Fruit fly (Drosophila melanogaster) whole organism, embryonic: ENCODE measurements around the gene Snx17.

Experiments used
- Awh ChIP-seq: fragments of 200-800 bp; sonication (Bioruptor generic); IDR thresholded peaks from 2 replicates; pipeline ENCODE4, ENCODE4 v1.3.6; 2022; ENCODE audit warnings: missing biosample characterization, missing genetic modification characterization
- CG10979 ChIP-seq: fragments of 200-800 bp; sonication (Bioruptor generic); optimal IDR thresholded peaks from 2 replicates; lab custom pipeline; 2018; ENCODE audit warnings: missing biosample characterization, mild to moderate bottlenecking, missing genetic modification characterization, moderate library complexity
- CG11398 ChIP-seq: fragments of 200-800 bp; sonication (Bioruptor generic); optimal IDR thresholded peaks from 2 replicates; lab custom pipeline; 2016; ENCODE audit warnings: missing biosample characterization, missing genetic modification characterization
- CG12236 ChIP-seq: fragments of 200-800 bp; sonication (Bioruptor generic); optimal IDR thresholded peaks from 2 replicates; lab custom pipeline; 2016; ENCODE audit warnings: missing biosample characterization, missing genetic modification characterization
- CG1233 ChIP-seq: fragments of 200-800 bp; sonication (Bioruptor generic); optimal IDR thresholded peaks from 4 replicates; lab custom pipeline; 2018; ENCODE audit warnings: missing biosample characterization, mild to moderate bottlenecking, missing genetic modification characterization
- CG15073 ChIP-seq: fragments of 200-800 bp; sonication (Bioruptor generic); optimal IDR thresholded peaks from 2 replicates; lab custom pipeline; 2016; ENCODE audit warnings: missing biosample characterization, missing genetic modification characterization
- CG15514 ChIP-seq: fragments of 200-800 bp; sonication (Bioruptor generic); optimal IDR thresholded peaks from 3 replicates; lab custom pipeline; 2017; ENCODE audit warnings: missing biosample characterization, missing genetic modification characterization, mild to moderate bottlenecking, moderate library complexity, missing genetic modification reagents
- CG16863 ChIP-seq: fragments of 200-800 bp; sonication (Bioruptor generic); optimal IDR thresholded peaks from 3 replicates; lab custom pipeline; 2016; ENCODE audit warnings: missing biosample characterization, missing genetic modification characterization
- CG2129 ChIP-seq: fragments of 200-800 bp; sonication (Bioruptor generic); IDR thresholded peaks from 2 replicates; pipeline ENCODE4 v1.3.6; 2022; ENCODE audit warnings: missing biosample characterization, missing genetic modification characterization; ENCODE audit not compliant: partially characterized antibody
- CG2889 ChIP-seq: fragments of 200-800 bp; sonication (Bioruptor generic); IDR thresholded peaks from 3 replicates; pipeline ENCODE4 v1.3.6; 2022; ENCODE audit warnings: missing biosample characterization, missing genetic modification characterization
- CG30431 ChIP-seq: fragments of 200-800 bp; sonication (Bioruptor generic); optimal IDR thresholded peaks from 2 replicates; lab custom pipeline; 2017; ENCODE audit warnings: missing biosample characterization, missing genetic modification characterization
- CG31365 ChIP-seq: fragments of 200-800 bp; sonication (Bioruptor generic); optimal IDR thresholded peaks from 2 replicates; lab custom pipeline; 2018; ENCODE audit warnings: missing biosample characterization, mild to moderate bottlenecking, missing genetic modification characterization
- CG3163 ChIP-seq: fragments of 200-800 bp; sonication (Bioruptor generic); optimal IDR thresholded peaks from 3 replicates; lab custom pipeline; 2016; ENCODE audit warnings: missing biosample characterization, missing genetic modification characterization
- CG33557 ChIP-seq: fragments of 200-800 bp; sonication (Bioruptor generic); optimal IDR thresholded peaks from 2 replicates; lab custom pipeline; 2019; ENCODE audit warnings: missing biosample characterization, mild to moderate bottlenecking, missing genetic modification characterization, moderate library complexity
- CG3407 ChIP-seq: fragments of 200-800 bp; sonication (Bioruptor generic); optimal IDR thresholded peaks from 2 replicates; lab custom pipeline; 2018; ENCODE audit warnings: missing biosample characterization, mild to moderate bottlenecking, missing genetic modification characterization
- CG7357 ChIP-seq: fragments of 200-800 bp; sonication (Bioruptor generic); IDR thresholded peaks from 3 replicates; pipeline ENCODE4 v1.3.6; 2022; ENCODE audit warnings: missing biosample characterization, missing genetic modification characterization
- CG7745 ChIP-seq: fragments of 200-800 bp; sonication (Bioruptor generic); optimal IDR thresholded peaks from 2 replicates; lab custom pipeline; 2018; ENCODE audit warnings: missing biosample characterization, mild to moderate bottlenecking, missing genetic modification characterization, moderate library complexity
- CG9437 ChIP-seq: fragments of 200-800 bp; sonication (Bioruptor generic); optimal IDR thresholded peaks from 2 replicates; lab custom pipeline; 2018; ENCODE audit warnings: missing biosample characterization, mild to moderate bottlenecking, missing genetic modification characterization
- CkIIα-i1 ChIP-seq: fragments of 200-800 bp; sonication (Bioruptor generic); IDR thresholded peaks from 2 replicates; pipeline ENCODE4 v1.3.6; 2022; ENCODE audit warnings: missing biosample characterization, missing genetic modification characterization
- D19B ChIP-seq: fragments of 200-800 bp; sonication (Bioruptor generic); optimal IDR thresholded peaks from 2 replicates; lab custom pipeline; 2017; ENCODE audit warnings: missing biosample characterization, mild to moderate bottlenecking, missing genetic modification characterization
- Gug ChIP-seq: fragments of 200-800 bp; sonication (Bioruptor generic); IDR thresholded peaks from 4 replicates; pipeline ENCODE4 v1.3.6; 2022; ENCODE audit warnings: missing biosample characterization, missing genetic modification characterization
- Lhr ChIP-seq: fragments of 200-800 bp; sonication (Bioruptor generic); optimal IDR thresholded peaks from 3 replicates; lab custom pipeline; 2017; ENCODE audit warnings: mild to moderate bottlenecking, missing biosample characterization, missing genetic modification reagents, missing genetic modification characterization
- MESR4 ChIP-seq: fragments of 200-800 bp; sonication (Bioruptor generic); optimal IDR thresholded peaks from 2 replicates; lab custom pipeline; 2018; ENCODE audit warnings: missing biosample characterization, mild to moderate bottlenecking, missing genetic modification characterization, moderate library complexity
- Mrtf ChIP-seq: fragments of 200-800 bp; sonication (Bioruptor generic); IDR thresholded peaks from 3 replicates; pipeline ENCODE4 v1.3.6; 2022; ENCODE audit warnings: missing biosample characterization, missing genetic modification characterization
- NC2α ChIP-seq: fragments of 200-800 bp; sonication (Bioruptor generic); optimal IDR thresholded peaks from 2 replicates; lab custom pipeline; 2016; ENCODE audit warnings: missing biosample characterization, missing genetic modification characterization
- Sin3A ChIP-seq: fragments of >200 bp; optimal IDR thresholded peaks from 2 replicates; lab custom pipeline; 2018
- Spps ChIP-seq: fragments of 200-800 bp; sonication (Bioruptor generic); optimal IDR thresholded peaks from 2 replicates; lab custom pipeline; 2018; ENCODE audit warnings: missing biosample characterization, mild to moderate bottlenecking, missing genetic modification characterization
- Sry-β ChIP-seq: fragments of 200-800 bp; sonication (Bioruptor generic); optimal IDR thresholded peaks from 2 replicates; lab custom pipeline; 2018; ENCODE audit warnings: missing biosample characterization, mild to moderate bottlenecking, missing genetic modification characterization, moderate library complexity
- Tbp ChIP-seq: fragments of >200 bp; optimal IDR thresholded peaks from 2 replicates; lab custom pipeline; 2018; ENCODE audit warnings: missing biosample characterization, missing genetic modification characterization
- Xbp1 ChIP-seq: fragments of 200-800 bp; sonication (Bioruptor generic); optimal IDR thresholded peaks from 3 replicates; lab custom pipeline; 2016; ENCODE audit warnings: missing biosample characterization, mild to moderate bottlenecking, missing genetic modification characterization
- caup ChIP-seq: fragments of 200-800 bp; sonication (Bioruptor generic); optimal IDR thresholded peaks from 3 replicates; lab custom pipeline; 2017; ENCODE audit warnings: missing biosample characterization, mild to moderate bottlenecking, missing genetic modification characterization, moderate library complexity; ENCODE audit not compliant: severe bottlenecking
- crc ChIP-seq: fragments of 200-800 bp; sonication (Bioruptor generic); optimal IDR thresholded peaks from 2 replicates; lab custom pipeline; 2016; ENCODE audit warnings: missing biosample characterization, missing genetic modification characterization
- croc ChIP-seq: fragments of 200-800 bp; sonication (Bioruptor generic); conservative IDR thresholded peaks from 3 replicates; pipeline ENCODE4 v1.3.6; 2022; ENCODE audit warnings: missing biosample characterization, missing genetic modification characterization
- crol ChIP-seq: fragments of 200-800 bp; sonication (Bioruptor generic); IDR thresholded peaks from 2 replicates; pipeline ENCODE4 v1.3.6; 2022; ENCODE audit warnings: missing biosample characterization, missing genetic modification characterization
- gcm ChIP-seq: fragments of 200-800 bp; sonication (Bioruptor generic); optimal IDR thresholded peaks from 2 replicates; lab custom pipeline; 2019; ENCODE audit warnings: missing biosample characterization, mild to moderate bottlenecking, missing genetic modification characterization, moderate library complexity
- h ChIP-seq: fragments of >200 bp; optimal IDR thresholded peaks from 2 replicates; lab custom pipeline; 2017
- inv ChIP-seq: fragments of 200-800 bp; sonication (Bioruptor generic); IDR thresholded peaks from 2 replicates; pipeline ENCODE4 v1.3.6; 2022; ENCODE audit warnings: missing biosample characterization, missing genetic modification characterization; ENCODE audit not compliant: partially characterized antibody
- kah ChIP-seq: fragments of 200-800 bp; sonication (Bioruptor generic); optimal IDR thresholded peaks from 2 replicates; lab custom pipeline; 2018; ENCODE audit warnings: missing biosample characterization, mild to moderate bottlenecking, missing genetic modification characterization
- lbe ChIP-seq: fragments of 200-800 bp; sonication (Bioruptor generic); optimal IDR thresholded peaks from 2 replicates; lab custom pipeline; 2016; ENCODE audit warnings: missing biosample characterization, mild to moderate bottlenecking, missing genetic modification characterization
- lola ChIP-seq, 3 experiments: fragments of >200 bp in 2 of 3; fragments of 200-800 bp in 1 of 3; sonication (Bioruptor generic) in 1 of 3; optimal IDR thresholded peaks; 2 replicates each; lab custom pipeline; 2017 to 2019; ENCODE audit warnings: missing biosample characterization in 3 of 3, missing genetic modification characterization in 3 of 3, mild to moderate bottlenecking in 1 of 3, moderate library complexity in 1 of 3
- lov ChIP-seq, 2 experiments: fragments of 200-800 bp in 1 of 2; fragments of >200 bp in 1 of 2; sonication (Bioruptor generic) in 1 of 2; IDR thresholded peaks in 1 of 2; optimal IDR thresholded peaks in 1 of 2; 2 replicates in 1 of 2; 3 replicates in 1 of 2; pipeline versions ENCODE4 v1.3.6 to Lab custom; 2017 to 2022; ENCODE audit warnings: missing biosample characterization in 1 of 2, missing genetic modification characterization in 1 of 2
- maf-S ChIP-seq: fragments of 200-800 bp; sonication (Bioruptor generic); optimal IDR thresholded peaks from 2 replicates; lab custom pipeline; 2016; ENCODE audit warnings: missing biosample characterization, missing genetic modification characterization
- mld ChIP-seq: fragments of 200-800 bp; sonication (Bioruptor generic); IDR thresholded peaks from 3 replicates; pipeline ENCODE4 v1.3.6; 2022; ENCODE audit warnings: missing biosample characterization, missing genetic modification characterization; ENCODE audit not compliant: partially characterized antibody
- nmo ChIP-seq: fragments of 200-800 bp; sonication (Bioruptor generic); optimal IDR thresholded peaks from 2 replicates; lab custom pipeline; 2018; ENCODE audit warnings: missing biosample characterization, mild to moderate bottlenecking, missing genetic modification characterization, moderate library complexity
- otp ChIP-seq: fragments of 200-800 bp; sonication (Bioruptor generic); IDR thresholded peaks from 3 replicates; pipeline ENCODE4, ENCODE4 v1.3.6; 2022; ENCODE audit warnings: missing biosample characterization, missing genetic modification characterization
- ranshi ChIP-seq: fragments of 200-800 bp; sonication (Bioruptor generic); IDR thresholded peaks from 2 replicates; pipeline ENCODE4 v1.3.6; 2022; ENCODE audit warnings: missing biosample characterization, missing genetic modification characterization
- sisA ChIP-seq: fragments of 200-800 bp; sonication (Bioruptor generic); IDR thresholded peaks from 2 replicates; pipeline ENCODE4 v1.3.6; 2022; ENCODE audit warnings: missing biosample characterization, missing genetic modification characterization
- sna ChIP-seq: fragments of 200-800 bp; sonication (Bioruptor generic); IDR thresholded peaks from 2 replicates; pipeline ENCODE4 v1.3.6; 2022; ENCODE audit warnings: missing biosample characterization, missing genetic modification characterization; ENCODE audit not compliant: partially characterized antibody
- ssp ChIP-seq: fragments of 200-800 bp; sonication (Bioruptor generic); IDR thresholded peaks from 2 replicates; pipeline ENCODE4 v1.3.6; 2022; ENCODE audit warnings: missing biosample characterization, missing genetic modification characterization
- tap ChIP-seq: fragments of 200-800 bp; optimal IDR thresholded peaks from 3 replicates; lab custom pipeline; 2019; ENCODE audit warnings: missing biosample characterization, mild to moderate bottlenecking, missing genetic modification characterization, moderate library complexity
- ttk ChIP-seq: fragments of 200-800 bp; sonication (Bioruptor generic); IDR thresholded peaks from 2 replicates; pipeline ENCODE4 v2.1.2; 2022; ENCODE audit warnings: missing biosample characterization, missing genetic modification characterization

Snx17 gene

dm6 chr2L:10249655-10250202 is 43.0 kb upstream of the Snx17 start (continued):
- no peak for TF ChIP-seq crol (GFP tag; lab: Robert Waterston, UW)
- TF ChIP-seq Tbp (GFP tag; lab: Kevin White, UChicago) = no peak
- no peak for TF ChIP-seq lov (optimal IDR thresholded peaks at IDR 0.05; lab: Kevin White, UChicago)
- no peak for TF ChIP-seq lov (GFP tag; IDR thresholded peaks at IDR 0.05; lab: Robert Waterston, UW)
- TF ChIP-seq CG30431 (GFP tag; lab: Kevin White, UChicago) = no peak
- no peak for TF ChIP-seq Sry-β
- no peak; the same call in 1 of the 2 replicates for TF ChIP-seq Awh (GFP tag; lab: Robert Waterston, UW)
- no peak for TF ChIP-seq maf-S (GFP tag; lab: Kevin White, UChicago)
- peak; percentile 55 for TF ChIP-seq kah
- TF ChIP-seq caup (GFP tag; lab: Kevin White, UChicago) = no peak
- no peak for TF ChIP-seq tap (tag; lab: Kevin White, UChicago)
- no peak for TF ChIP-seq CG10979
- TF ChIP-seq gcm (GFP tag; lab: Kevin White, UChicago) = no peak
- no peak for TF ChIP-seq ssp (GFP tag; lab: Robert Waterston, UW)
- TF ChIP-seq Mrtf (GFP tag; lab: Robert Waterston, UW) = no peak
- no peak for TF ChIP-seq CkIIα-i1 (GFP tag; lab: Robert Waterston, UW)
- no peak for TF ChIP-seq Gug
- no peak for TF ChIP-seq CG15073 (GFP tag; lab: Kevin White, UChicago)
- no peak for TF ChIP-seq ttk (GFP tag; lab: Robert Waterston, UW)
- TF ChIP-seq CG2129 (GFP tag; lab: Robert Waterston, UW) = no peak
- TF ChIP-seq CG3163 (GFP tag; lab: Kevin White, UChicago) = peak; percentile 11
- TF ChIP-seq CG3407 (GFP tag; lab: Kevin White, UChicago) = no peak
- TF ChIP-seq CG7745 = no peak
- TF ChIP-seq D19B = no peak
- no peak for TF ChIP-seq NC2α (GFP tag; lab: Kevin White, UChicago)
- TF ChIP-seq MESR4 (GFP tag; lab: Kevin White, UChicago) = no peak
- TF ChIP-seq CG31365 (tag; lab: Kevin White, UChicago) = no peak
- no peak for TF ChIP-seq CG9437 (GFP tag; lab: Kevin White, UChicago)
- TF ChIP-seq Lhr (GFP tag; lab: Kevin White, UChicago) = no peak
- no peak for TF ChIP-seq h (lab: Kevin White, UChicago)
- TF ChIP-seq Xbp1 = no peak
- TF ChIP-seq mld (GFP tag; lab: Robert Waterston, UW) = no peak
- no peak for TF ChIP-seq CG16863
- peak; percentile 87 for TF ChIP-seq CG33557 (GFP tag; lab: Kevin White, UChicago)
- peak; percentile 2 for TF ChIP-seq Spps (tag; lab: Kevin White, UChicago)
- TF ChIP-seq CG12236 (GFP tag; lab: Kevin White, UChicago) = no peak
- TF ChIP-seq croc = no peak
- no peak for TF ChIP-seq sna
- no peak for TF ChIP-seq CG2889
- peak; percentile 78 for TF ChIP-seq CG1233
- TF ChIP-seq CG15514 = no peak
- no peak for TF ChIP-seq Sin3A (lab: Kevin White, UChicago)
- TF ChIP-seq nmo (GFP tag; lab: Kevin White, UChicago) = no peak
- no peak for TF ChIP-seq sisA (GFP tag; lab: Robert Waterston, UW)
- TF ChIP-seq CG11398 = no peak
- TF ChIP-seq ranshi = no peak; the same call in 1 of the 2 replicates
- no peak for TF ChIP-seq CG7357 (GFP tag; lab: Robert Waterston, UW)
- no peak for TF ChIP-seq inv
- TF ChIP-seq lola (GFP tag; optimal IDR thresholded peaks at IDR 0.05; lab: Kevin White, UChicago) = peak in 1 of 3 experiments; percentile 51
- no peak for TF ChIP-seq otp (GFP tag; lab: Robert Waterston, UW)
- no peak for TF ChIP-seq crc (GFP tag; lab: Kevin White, UChicago)
- TF ChIP-seq lbe (GFP tag; lab: Kevin White, UChicago) = no peak
